Fruit fly (Drosophila melanogaster) whole organism, embryonic: ENCODE results near the gene BORCS6.

ENCODE experiments used
- Abd-B ChIP-seq: fragments of 200-800 bp; sonication (Bioruptor generic); optimal IDR thresholded peaks from 2 replicates; lab custom pipeline; 2018; ENCODE audit warnings: missing biosample characterization, mild to moderate bottlenecking, missing genetic modification characterization, moderate library complexity
- Aef1 ChIP-seq: fragments of 200-800 bp; sonication (Bioruptor generic); IDR thresholded peaks from 3 replicates; pipeline ENCODE4 v1.3.6; 2022; ENCODE audit warnings: missing biosample characterization, missing genetic modification characterization
- Atf-2 ChIP-seq: fragments of 200-800 bp; sonication (Bioruptor generic); optimal IDR thresholded peaks from 2 replicates; lab custom pipeline; 2016; ENCODE audit warnings: missing biosample characterization, missing genetic modification characterization
- CG10565 ChIP-seq: fragments of 200-800 bp; sonication (Bioruptor generic); optimal IDR thresholded peaks from 3 replicates; lab custom pipeline; 2016; ENCODE audit warnings: missing biosample characterization, mild to moderate bottlenecking, missing genetic modification characterization
- CG11085 ChIP-seq: fragments of 200-800 bp; sonication (Bioruptor generic); IDR thresholded peaks from 2 replicates; pipeline ENCODE4 v1.3.6; 2022; ENCODE audit warnings: missing biosample characterization, missing genetic modification characterization
- CG11695 ChIP-seq: fragments of 200-800 bp; sonication (Bioruptor generic); IDR thresholded peaks from 3 replicates; pipeline ENCODE4 v1.3.6; 2022; ENCODE audit warnings: missing biosample characterization, missing genetic modification characterization
- CG17385 ChIP-seq: fragments of 200-800 bp; sonication (Bioruptor generic); optimal IDR thresholded peaks from 3 replicates; lab custom pipeline; 2018; ENCODE audit warnings: missing biosample characterization, mild to moderate bottlenecking, missing genetic modification characterization
- CG18764 ChIP-seq: fragments of 200-800 bp; sonication (Bioruptor generic); optimal IDR thresholded peaks from 3 replicates; lab custom pipeline; 2016; ENCODE audit warnings: missing biosample characterization, missing genetic modification characterization
- CG2199 ChIP-seq: fragments of 200-800 bp; sonication (Bioruptor generic); IDR thresholded peaks from 3 replicates; pipeline ENCODE4 v1.3.6; 2022; ENCODE audit warnings: missing biosample characterization, missing genetic modification characterization
- CG2678 ChIP-seq: fragments of 200-800 bp; sonication (Bioruptor generic); optimal IDR thresholded peaks from 3 replicates; lab custom pipeline; 2019; ENCODE audit warnings: missing biosample characterization, mild to moderate bottlenecking, missing genetic modification characterization, moderate library complexity
- CG3407 ChIP-seq: fragments of 200-800 bp; sonication (Bioruptor generic); optimal IDR thresholded peaks from 2 replicates; lab custom pipeline; 2018; ENCODE audit warnings: missing biosample characterization, mild to moderate bottlenecking, missing genetic modification characterization
- CG34422 ChIP-seq: fragments of 200-800 bp; sonication (Bioruptor generic); IDR thresholded peaks from 3 replicates; pipeline ENCODE4 v1.3.6; 2022; ENCODE audit warnings: missing biosample characterization, missing genetic modification characterization
- CG6689 ChIP-seq: fragments of 200-800 bp; sonication (Bioruptor generic); IDR thresholded peaks from 2 replicates; pipeline ENCODE4 v1.3.6; 2022; ENCODE audit warnings: missing biosample characterization, missing genetic modification characterization
- CG6854 ChIP-seq: fragments of 200-800 bp; sonication (Bioruptor generic); optimal IDR thresholded peaks from 3 replicates; lab custom pipeline; 2017; ENCODE audit warnings: missing biosample characterization, mild to moderate bottlenecking, missing genetic modification characterization
- CG7745 ChIP-seq: fragments of 200-800 bp; sonication (Bioruptor generic); optimal IDR thresholded peaks from 2 replicates; lab custom pipeline; 2018; ENCODE audit warnings: missing biosample characterization, mild to moderate bottlenecking, missing genetic modification characterization, moderate library complexity
- CG8290 ChIP-seq, 3 experiments: fragments of 200-800 bp; sonication (Bioruptor generic); optimal IDR thresholded peaks; 2 replicates each; lab custom pipeline; 2016 to 2019; ENCODE audit warnings: missing biosample characterization in 3 of 3, missing genetic modification characterization in 3 of 3, mild to moderate bottlenecking in 2 of 3, moderate library complexity in 1 of 3
- CG8388 ChIP-seq: fragments of 200-800 bp; sonication (Bioruptor generic); optimal IDR thresholded peaks from 2 replicates; lab custom pipeline; 2019; ENCODE audit warnings: missing biosample characterization, mild to moderate bottlenecking, missing genetic modification characterization, moderate library complexity
- CG8765 ChIP-seq: fragments of 200-800 bp; sonication (Bioruptor generic); IDR thresholded peaks from 2 replicates; pipeline ENCODE4 v1.3.6; 2022; ENCODE audit warnings: missing biosample characterization, missing genetic modification characterization
- CG9437 ChIP-seq: fragments of 200-800 bp; sonication (Bioruptor generic); optimal IDR thresholded peaks from 2 replicates; lab custom pipeline; 2018; ENCODE audit warnings: missing biosample characterization, mild to moderate bottlenecking, missing genetic modification characterization
- Camta ChIP-seq: fragments of 200-800 bp; sonication (Bioruptor generic); optimal IDR thresholded peaks from 2 replicates; lab custom pipeline; 2016; ENCODE audit warnings: missing biosample characterization, missing genetic modification characterization
- CoRest ChIP-seq: fragments of 200-800 bp; sonication (Bioruptor generic); optimal IDR thresholded peaks from 3 replicates; lab custom pipeline; 2018; ENCODE audit warnings: missing biosample characterization, mild to moderate bottlenecking, missing genetic modification characterization, moderate library complexity
- E2f1 ChIP-seq: fragments of 200-800 bp; sonication (Bioruptor generic); IDR thresholded peaks from 2 replicates; pipeline ENCODE4 v1.3.6; 2022; ENCODE audit warnings: missing biosample characterization, missing genetic modification characterization
- Ets97D ChIP-seq: fragments of 200-800 bp; sonication (Bioruptor generic); optimal IDR thresholded peaks from 3 replicates; lab custom pipeline; 2016; ENCODE audit warnings: missing biosample characterization, missing genetic modification characterization
- HLHmδ ChIP-seq: fragments of 200-800 bp; sonication (Bioruptor generic); optimal IDR thresholded peaks from 2 replicates; lab custom pipeline; 2018; ENCODE audit warnings: missing biosample characterization, mild to moderate bottlenecking, missing genetic modification characterization, moderate library complexity
- NFAT ChIP-seq: fragments of 200-800 bp; sonication (Bioruptor generic); IDR thresholded peaks from 2 replicates; pipeline ENCODE4 v1.3.6; 2022; ENCODE audit warnings: missing biosample characterization, missing genetic modification characterization
- NfI ChIP-seq: fragments of 200-800 bp; sonication (Bioruptor generic); optimal IDR thresholded peaks from 3 replicates; lab custom pipeline; 2018; ENCODE audit warnings: missing biosample characterization, mild to moderate bottlenecking, missing genetic modification characterization, moderate library complexity
- Oli ChIP-seq: fragments of 200-800 bp; sonication (Bioruptor generic); optimal IDR thresholded peaks from 2 replicates; lab custom pipeline; 2018; ENCODE audit warnings: missing biosample characterization, mild to moderate bottlenecking, missing genetic modification characterization, moderate library complexity
- Optix ChIP-seq: fragments of 200-800 bp; sonication (Bioruptor generic); IDR thresholded peaks from 3 replicates; pipeline ENCODE4 v1.3.6; 2022; ENCODE audit warnings: missing biosample characterization, missing genetic modification characterization
- Pdp1 ChIP-seq, 2 experiments: fragments of 200-800 bp; sonication (Bioruptor generic); optimal IDR thresholded peaks; 3 replicates each; lab custom pipeline; 2016; ENCODE audit warnings: missing biosample characterization in 2 of 2, missing genetic modification characterization in 2 of 2, mild to moderate bottlenecking in 1 of 2, moderate library complexity in 1 of 2
- Rfx ChIP-seq: fragments of 200-800 bp; sonication (Bioruptor generic); IDR thresholded peaks from 2 replicates; pipeline ENCODE4 v1.3.6; 2022; ENCODE audit warnings: missing biosample characterization, missing genetic modification characterization
- Sox102F ChIP-seq: fragments of 200-800 bp; sonication (Bioruptor generic); optimal IDR thresholded peaks from 2 replicates; lab custom pipeline; 2018; ENCODE audit warnings: missing biosample characterization, mild to moderate bottlenecking, missing genetic modification characterization, moderate library complexity
- al ChIP-seq: fragments of 200-800 bp; sonication (Bioruptor generic); IDR thresholded peaks from 2 replicates; pipeline ENCODE4 v1.3.6; 2022; ENCODE audit warnings: missing biosample characterization, missing genetic modification characterization
- ap ChIP-seq: fragments of 200-800 bp; sonication (Bioruptor generic); IDR thresholded peaks from 2 replicates; pipeline ENCODE4 v1.3.6; 2022; ENCODE audit warnings: missing biosample characterization, missing genetic modification characterization
- ara ChIP-seq: fragments of 200-800 bp; sonication (Bioruptor generic); IDR thresholded peaks from 2 replicates; pipeline ENCODE4 v1.3.6; 2022; ENCODE audit warnings: missing biosample characterization, missing genetic modification characterization
- chm ChIP-seq: fragments of 200-800 bp; sonication (Bioruptor generic); IDR thresholded peaks from 2 replicates; pipeline ENCODE4 v1.3.6; 2022; ENCODE audit warnings: missing biosample characterization, missing genetic modification characterization
- croc ChIP-seq: fragments of 200-800 bp; sonication (Bioruptor generic); conservative IDR thresholded peaks from 3 replicates; pipeline ENCODE4 v1.3.6; 2022; ENCODE audit warnings: missing biosample characterization, missing genetic modification characterization
- fu2 ChIP-seq: fragments of 200-800 bp; sonication (Bioruptor generic); optimal IDR thresholded peaks from 2 replicates; lab custom pipeline; 2016; ENCODE audit warnings: missing biosample characterization, missing genetic modification characterization
- gsb ChIP-seq: fragments of 200-800 bp; sonication (Bioruptor generic); IDR thresholded peaks from 2 replicates; pipeline ENCODE4 v1.3.6; 2022; ENCODE audit warnings: missing biosample characterization, missing genetic modification characterization
- hbn ChIP-seq: fragments of 200-800 bp; sonication (Bioruptor generic); IDR thresholded peaks from 2 replicates; pipeline ENCODE4 v1.3.6; 2022; ENCODE audit warnings: missing biosample characterization, missing genetic modification characterization; ENCODE audit not compliant: partially characterized antibody
- jumu ChIP-seq: fragments of 200-800 bp; sonication (Bioruptor generic); optimal IDR thresholded peaks from 3 replicates; lab custom pipeline; 2016; ENCODE audit warnings: missing biosample characterization, missing genetic modification characterization
- p53 ChIP-seq: fragments of 200-800 bp; sonication (Bioruptor generic); optimal IDR thresholded peaks from 2 replicates; lab custom pipeline; 2016; ENCODE audit warnings: missing biosample characterization, missing genetic modification characterization
- phol ChIP-seq: fragments of 200-800 bp; sonication (Bioruptor generic); optimal IDR thresholded peaks from 3 replicates; lab custom pipeline; 2018; ENCODE audit warnings: missing biosample characterization, mild to moderate bottlenecking, missing genetic modification characterization, moderate library complexity
- psq ChIP-seq: fragments of 200-800 bp; sonication (Bioruptor generic); optimal IDR thresholded peaks from 2 replicates; lab custom pipeline; 2017; ENCODE audit warnings: missing biosample characterization, missing genetic modification characterization
- row ChIP-seq: fragments of 200-800 bp; sonication (Bioruptor generic); IDR thresholded peaks from 3 replicates; pipeline ENCODE4 v1.3.6; 2022; ENCODE audit warnings: missing biosample characterization, missing genetic modification characterization
- slbo ChIP-seq: fragments of 200-800 bp; sonication (Bioruptor generic); IDR thresholded peaks from 2 replicates; pipeline ENCODE4 v1.3.6; 2022; ENCODE audit warnings: missing biosample characterization, missing genetic modification characterization
- sob ChIP-seq: fragments of 200-800 bp; sonication (Bioruptor generic); IDR thresholded peaks from 2 replicates; pipeline ENCODE4 v1.3.6; 2022; ENCODE audit warnings: missing biosample characterization, missing genetic modification characterization
- tgo ChIP-seq: fragments of 200-800 bp; sonication (Bioruptor generic); IDR thresholded peaks from 3 replicates; pipeline ENCODE4 v1.3.6; 2022; ENCODE audit warnings: missing biosample characterization, missing genetic modification characterization
- tin ChIP-seq: fragments of 200-800 bp; sonication (Bioruptor generic); optimal IDR thresholded peaks from 3 replicates; lab custom pipeline; 2016; ENCODE audit warnings: missing biosample characterization, missing genetic modification characterization
- tio ChIP-seq: fragments of 200-800 bp; sonication (Bioruptor generic); optimal IDR thresholded peaks from 2 replicates; lab custom pipeline; 2017; ENCODE audit warnings: missing biosample characterization, missing genetic modification characterization, inconsistent platforms
- twi ChIP-seq: fragments of 200-800 bp; optimal IDR thresholded peaks from 2 replicates; lab custom pipeline; 2019; ENCODE audit warnings: missing biosample characterization, mild to moderate bottlenecking, missing genetic modification characterization, moderate library complexity
- unc-4 ChIP-seq: fragments of 200-800 bp; sonication (Bioruptor generic); IDR thresholded peaks from 2 replicates; pipeline ENCODE4 v1.3.6; 2022; ENCODE audit warnings: missing biosample characterization, missing genetic modification characterization; ENCODE audit not compliant: partially characterized antibody

BORCS6 gene

dm6 chr3L:533807-534206, 6.8 kb upstream of the BORCS6 start (continued):
- TF ChIP-seq CG6689 (peak; percentile 58), CG8290 (GFP tag; optimal IDR thresholded peaks at IDR 0.05; lab: Kevin White, UChicago) (no peak), CG8290 (tag; optimal IDR thresholded peaks at IDR 0.05; lab: Kevin White, UChicago) (peak in 1 of 2 experiments; percentile 12), jumu (GFP tag; lab: Kevin White, UChicago) (no peak), Aef1 (GFP tag; lab: Robert Waterston, UW) (no peak), HLHmδ (no peak), CG18764 (GFP tag; lab: Kevin White, UChicago) (no peak), CG3407 (GFP tag; lab: Kevin White, UChicago) (no peak), CG8388 (GFP tag; lab: Kevin White, UChicago) (no peak), hbn (GFP tag; lab: Robert Waterston, UW) (peak; percentile 55), gsb (no peak), Atf-2 (GFP tag; lab: Kevin White, UChicago) (no peak), CG11695 (peak; percentile 52; the same call in 1 of the 3 replicates), CG9437 (GFP tag; lab: Kevin White, UChicago) (peak; percentile 2), CG17385 (GFP tag; lab: Kevin White, UChicago) (peak; percentile 23), tio (GFP tag; lab: Kevin White, UChicago) (no peak), p53 (GFP tag; lab: Kevin White, UChicago) (no peak), tin (GFP tag; lab: Kevin White, UChicago) (no peak), CG34422 (GFP tag; lab: Robert Waterston, UW) (0 out of 3 replicates have a peak, but pooled peaks have one; percentile 20), phol (tag; lab: Kevin White, UChicago) (peak; percentile 19), Abd-B (GFP tag; lab: Kevin White, UChicago) (no peak), CG10565 (no peak), Oli (tag; lab: Kevin White, UChicago) (peak; percentile 3), twi (tag; lab: Kevin White, UChicago) (no peak), slbo (GFP tag; lab: Robert Waterston, UW) (0 out of 2 replicates have a peak, but pooled peaks have one; percentile 28), Optix (GFP tag; lab: Robert Waterston, UW) (no peak), tgo (GFP tag; lab: Robert Waterston, UW) (0 out of 3 replicates have a peak, but pooled peaks have one; percentile 35), Pdp1 (GFP tag; optimal IDR thresholded peaks at IDR 0.05; lab: Kevin White, UChicago) (peak in 1 of 2 experiments; percentile 3), E2f1 (no peak), sob (GFP tag; lab: Robert Waterston, UW) (peak; percentile 46; the same call in 1 of the 2 replicates), croc (GFP tag; lab: Robert Waterston, UW) (peak; percentile 16; the same call in 1 of the 3 replicates), unc-4 (peak; percentile 46; the same call in 1 of the 2 replicates), ap (GFP tag; lab: Robert Waterston, UW) (0 out of 2 replicates have a peak, but pooled peaks have one; percentile 5), chm (GFP tag; lab: Robert Waterston, UW) (peak; percentile 65; the same call in 1 of the 2 replicates), CG6854 (GFP tag; lab: Kevin White, UChicago) (no peak), ara (GFP tag; lab: Robert Waterston, UW) (peak; percentile 66; the same call in 1 of the 2 replicates), Ets97D (GFP tag; lab: Kevin White, UChicago) (no peak), psq (GFP tag; lab: Kevin White, UChicago) (no peak), al (no peak), CoRest (no peak), Sox102F (GFP tag; lab: Kevin White, UChicago) (peak; percentile 37), CG7745 (no peak), CG8765 (GFP tag; lab: Robert Waterston, UW) (no peak; the same call in 1 of the 2 replicates), NFAT (GFP tag; lab: Robert Waterston, UW) (0 out of 2 replicates have a peak, but pooled peaks have one; percentile 3), Camta (no peak), CG11085 (GFP tag; lab: Robert Waterston, UW) (no peak), Rfx (peak; percentile 53), row (peak; percentile 59), fu2 (GFP tag; lab: Kevin White, UChicago) (no peak), NfI (no peak), CG2678 (tag; lab: Kevin White, UChicago) (peak; percentile 0), CG2199 (GFP tag; lab: Robert Waterston, UW) (no peak)
